Fruit fly (Drosophila melanogaster) whole organism, pupa: ENCODE measurements around the gene TwdlT.

Experiments
- CG10348 ChIP-seq: fragments of 200-800 bp; sonication (Bioruptor generic); IDR thresholded peaks from 2 replicates; pipeline ENCODE4 v1.3.6; 2022; ENCODE audit warnings: missing biosample characterization, missing genetic modification characterization
- CG12605 ChIP-seq: fragments of 200-800 bp; sonication (Bioruptor generic); IDR thresholded peaks from 2 replicates; pipeline ENCODE4 v1.3.6; 2022; ENCODE audit warnings: missing biosample characterization, missing genetic modification characterization
- CG13204 ChIP-seq: fragments of 200-800 bp; sonication (Bioruptor generic); optimal IDR thresholded peaks from 2 replicates; lab custom pipeline; 2018; ENCODE audit warnings: missing biosample characterization, mild to moderate bottlenecking, missing genetic modification characterization, moderate library complexity
- CG14655 ChIP-seq: fragments of 200-800 bp; sonication (Bioruptor generic); optimal IDR thresholded peaks from 3 replicates; lab custom pipeline; 2017; ENCODE audit warnings: mild to moderate bottlenecking, missing biosample characterization, missing genetic modification reagents, missing genetic modification characterization
- CG15710 ChIP-seq: fragments of 200-800 bp; sonication (Bioruptor generic); optimal IDR thresholded peaks from 2 replicates; lab custom pipeline; 2018; ENCODE audit warnings: missing biosample characterization, mild to moderate bottlenecking, missing genetic modification characterization, moderate library complexity
- CG17806 ChIP-seq: fragments of 200-800 bp; sonication (Bioruptor generic); optimal IDR thresholded peaks from 2 replicates; lab custom pipeline; 2018; ENCODE audit warnings: missing biosample characterization, mild to moderate bottlenecking, missing genetic modification characterization, moderate library complexity
- CG32121 ChIP-seq: fragments of 200-800 bp; sonication (Bioruptor generic); IDR thresholded peaks from 2 replicates; pipeline ENCODE4 v1.3.6; 2022; ENCODE audit warnings: missing biosample characterization, missing genetic modification characterization
- CG34367 ChIP-seq: fragments of 200-800 bp; sonication (Bioruptor generic); optimal IDR thresholded peaks from 2 replicates; lab custom pipeline; 2018; ENCODE audit warnings: missing biosample characterization, mild to moderate bottlenecking, missing genetic modification characterization
- CG4496 ChIP-seq: fragments of 200-800 bp; sonication (Bioruptor generic); IDR thresholded peaks from 3 replicates; pipeline ENCODE4 v1.3.6; 2022; ENCODE audit warnings: missing biosample characterization, missing genetic modification characterization
- CG8159 ChIP-seq: fragments of 200-800 bp; sonication (Bioruptor generic); optimal IDR thresholded peaks from 3 replicates; lab custom pipeline; 2018; ENCODE audit warnings: missing biosample characterization, mild to moderate bottlenecking, missing genetic modification characterization, moderate library complexity
- CG8301 ChIP-seq: fragments of 200-800 bp; sonication (Bioruptor generic); optimal IDR thresholded peaks from 2 replicates; lab custom pipeline; 2018; ENCODE audit warnings: missing biosample characterization, mild to moderate bottlenecking, missing genetic modification characterization
- CG9948 ChIP-seq: fragments of 200-800 bp; sonication (Bioruptor generic); optimal IDR thresholded peaks from 2 replicates; lab custom pipeline; 2018; ENCODE audit warnings: missing biosample characterization, mild to moderate bottlenecking, missing genetic modification characterization, moderate library complexity
- D1 ChIP-seq: fragments of 200-800 bp; sonication (Bioruptor generic); optimal IDR thresholded peaks from 2 replicates; lab custom pipeline; 2018; ENCODE audit warnings: missing biosample characterization, mild to moderate bottlenecking, missing genetic modification characterization, moderate library complexity
- EcR ChIP-seq: fragments of 200-800 bp; sonication (Bioruptor generic); optimal IDR thresholded peaks from 3 replicates; lab custom pipeline; 2019; ENCODE audit warnings: missing biosample characterization, missing genetic modification characterization, mild to moderate bottlenecking, moderate library complexity, missing genetic modification reagents
- Ets98B ChIP-seq: fragments of 200-800 bp; sonication (Bioruptor generic); IDR thresholded peaks from 2 replicates; pipeline ENCODE4 v1.3.6; 2022; ENCODE audit warnings: missing biosample characterization, missing genetic modification characterization
- Pif1A ChIP-seq: fragments of 200-800 bp; sonication (Bioruptor generic); optimal IDR thresholded peaks from 3 replicates; lab custom pipeline; 2016; ENCODE audit warnings: missing biosample characterization, missing genetic modification characterization
- Pif1B ChIP-seq: fragments of 200-800 bp; sonication (Bioruptor generic); optimal IDR thresholded peaks from 3 replicates; lab custom pipeline; 2016; ENCODE audit warnings: missing biosample characterization, missing genetic modification characterization
- Snoo ChIP-seq: fragments of 200-800 bp; sonication (Bioruptor generic); optimal IDR thresholded peaks from 3 replicates; lab custom pipeline; 2017; ENCODE audit warnings: missing biosample characterization, mild to moderate bottlenecking, missing genetic modification characterization, inconsistent platforms
- fd96Ca ChIP-seq: fragments of 200-800 bp; sonication (Bioruptor generic); IDR thresholded peaks from 3 replicates; pipeline ENCODE4 v1.3.6; 2022; ENCODE audit warnings: missing biosample characterization, missing genetic modification characterization
- gl ChIP-seq: fragments of 200-800 bp; sonication (Bioruptor generic); optimal IDR thresholded peaks from 2 replicates; lab custom pipeline; 2018; ENCODE audit warnings: missing biosample characterization, mild to moderate bottlenecking, missing genetic modification characterization
- rn ChIP-seq: fragments of 200-800 bp; sonication (Bioruptor generic); IDR thresholded peaks from 2 replicates; pipeline ENCODE4 v1.3.6; 2022; ENCODE audit warnings: missing biosample characterization, missing genetic modification characterization

TwdlT gene

dm6 chr3R:27023117-27023516, 25.9 kb upstream of the TwdlT start, which contains the start of gene CG6277:
Gene CG6277 (minus strand): TSS chr3R:27023217.
- TF ChIP-seq CG17806 (tag; lab: Kevin White, UChicago) (no peak), gl (no peak), EcR (GFP tag; lab: Kevin White, UChicago) (no peak), Pif1A (GFP tag; lab: Kevin White, UChicago) (no peak), CG8301 (tag; lab: Kevin White, UChicago) (no peak), CG9948 (no peak), CG14655 (no peak), CG13204 (GFP tag; lab: Kevin White, UChicago) (no peak), CG32121 (GFP tag; lab: Robert Waterston, UW) (no peak), Pif1B (no peak), rn (GFP tag; lab: Robert Waterston, UW) (no peak), Ets98B (no peak), Snoo (tag; lab: Kevin White, UChicago) (no peak), CG12605 (GFP tag; lab: Robert Waterston, UW) (no peak), CG8159 (tag; lab: Kevin White, UChicago) (no peak), CG15710 (tag; lab: Kevin White, UChicago) (no peak), D1 (tag; lab: Kevin White, UChicago) (no peak)

dm6 chr3R:27026009-27026408, 23.0 kb upstream of the TwdlT start, which contains the start of gene CG6271:
Gene CG6271 (minus strand): TSS chr3R:27026109.
- no peak for TF ChIP-seq CG12605 (GFP tag; lab: Robert Waterston, UW)
- TF ChIP-seq D1 (tag; lab: Kevin White, UChicago) = no peak
- TF ChIP-seq Snoo (tag; lab: Kevin White, UChicago) = no peak
- TF ChIP-seq CG13204 (GFP tag; lab: Kevin White, UChicago) = no peak
- TF ChIP-seq CG10348 (GFP tag; lab: Robert Waterston, UW) = no peak
- no peak for TF ChIP-seq fd96Ca (GFP tag; lab: Robert Waterston, UW)

dm6 chr3R:27033935-27034334, 15.1 kb upstream of the TwdlT start:
- no peak for TF ChIP-seq CG8159 (tag; lab: Kevin White, UChicago)
- TF ChIP-seq rn (GFP tag; lab: Robert Waterston, UW) = no peak
- TF ChIP-seq Pif1B = no peak
- no peak for TF ChIP-seq CG17806 (tag; lab: Kevin White, UChicago)
- TF ChIP-seq CG8301 (tag; lab: Kevin White, UChicago) = peak; percentile 55
- no peak for TF ChIP-seq CG15710 (tag; lab: Kevin White, UChicago)
- TF ChIP-seq CG14655 = peak; percentile 50
- 0 out of 2 replicates have a peak, but pooled peaks have one; percentile 22 for TF ChIP-seq Ets98B
- 0 out of 3 replicates have a peak, but pooled peaks have one; percentile 17 for TF ChIP-seq CG4496 (GFP tag; lab: Robert Waterston, UW)

- no peak for TF ChIP-seq CG9948
- no peak for TF ChIP-seq CG17806 (tag; lab: Kevin White, UChicago)
- TF ChIP-seq EcR (GFP tag; lab: Kevin White, UChicago) = no peak
- TF ChIP-seq CG8301 (tag; lab: Kevin White, UChicago) = no peak
- TF ChIP-seq Snoo (tag; lab: Kevin White, UChicago) = no peak
- no peak for TF ChIP-seq CG10348 (GFP tag; lab: Robert Waterston, UW)
- no peak for TF ChIP-seq Ets98B
- TF ChIP-seq fd96Ca (GFP tag; lab: Robert Waterston, UW) = no peak
These were observed 9.0 kb upstream of the TwdlT start for dm6 chr3R:27040044-27040443.

dm6 chr3R:27049549-27049948, 529 bp downstream of the TwdlT start:
- TF ChIP-seq CG8159 (tag; lab: Kevin White, UChicago) = no peak
- no peak for TF ChIP-seq D1 (tag; lab: Kevin White, UChicago)
- TF ChIP-seq Pif1A (GFP tag; lab: Kevin White, UChicago) = no peak
- TF ChIP-seq Snoo (tag; lab: Kevin White, UChicago) = no peak
- no peak for TF ChIP-seq CG17806 (tag; lab: Kevin White, UChicago)
- TF ChIP-seq rn (GFP tag; lab: Robert Waterston, UW) = no peak
- TF ChIP-seq CG9948 = no peak
- no peak for TF ChIP-seq gl
- TF ChIP-seq CG12605 (GFP tag; lab: Robert Waterston, UW) = no peak
- no peak for TF ChIP-seq CG15710 (tag; lab: Kevin White, UChicago)
- no peak for TF ChIP-seq CG32121 (GFP tag; lab: Robert Waterston, UW)
- no peak for TF ChIP-seq CG8301 (tag; lab: Kevin White, UChicago)
- TF ChIP-seq EcR (GFP tag; lab: Kevin White, UChicago) = no peak
- no peak for TF ChIP-seq Ets98B
- no peak for TF ChIP-seq CG34367
- TF ChIP-seq CG4496 (GFP tag; lab: Robert Waterston, UW) = no peak
- no peak for TF ChIP-seq CG14655
- no peak for TF ChIP-seq CG13204 (GFP tag; lab: Kevin White, UChicago)
- no peak for TF ChIP-seq fd96Ca (GFP tag; lab: Robert Waterston, UW)

- TF ChIP-seq CG8159 (tag; lab: Kevin White, UChicago) (no peak), CG32121 (GFP tag; lab: Robert Waterston, UW) (no peak)
- TF ChIP-seq, all 21 proteins: peak for 0
These were observed 7.1 kb downstream of the TwdlT start for dm6 chr3R:27056152-27056551.

dm6 chr3R:27061916-27062315, 12.9 kb downstream of the TwdlT start, which contains the start of gene CG34292:
Gene CG34292 (plus strand): TSS chr3R:27062216.
- no peak for TF ChIP-seq CG34367
- TF ChIP-seq CG8301 (tag; lab: Kevin White, UChicago) = no peak
- no peak for TF ChIP-seq Ets98B
- no peak for TF ChIP-seq gl
- TF ChIP-seq Snoo (tag; lab: Kevin White, UChicago) = no peak
- no peak for TF ChIP-seq CG9948
